Fruit fly (Drosophila melanogaster) whole organism, embryonic: ENCODE data around the gene CG7714.

Experiments used
- Atf3 ChIP-seq: fragments of 200-800 bp; sonication (Bioruptor generic); optimal IDR thresholded peaks from 3 replicates; lab custom pipeline; 2016; ENCODE audit warnings: missing biosample characterization, missing genetic modification characterization
- BtbVII ChIP-seq: fragments of 200-800 bp; sonication (Bioruptor generic); optimal IDR thresholded peaks from 3 replicates; lab custom pipeline; 2017; ENCODE audit warnings: missing biosample characterization, mild to moderate bottlenecking, missing genetic modification characterization
- CG1024 ChIP-seq: fragments of 200-800 bp; sonication (Bioruptor generic); IDR thresholded peaks from 2 replicates; pipeline ENCODE4 v1.3.6; 2022; ENCODE audit warnings: missing biosample characterization, missing genetic modification characterization
- CG10366 ChIP-seq: fragments of 200-800 bp; sonication (Bioruptor generic); IDR thresholded peaks from 2 replicates; pipeline ENCODE4 v1.3.6; 2022; ENCODE audit warnings: missing biosample characterization, missing genetic modification characterization
- CG1233 ChIP-seq: fragments of 200-800 bp; sonication (Bioruptor generic); optimal IDR thresholded peaks from 4 replicates; lab custom pipeline; 2018; ENCODE audit warnings: missing biosample characterization, mild to moderate bottlenecking, missing genetic modification characterization
- CG13624 ChIP-seq: fragments of 200-800 bp; sonication (Bioruptor generic); optimal IDR thresholded peaks from 2 replicates; lab custom pipeline; 2016; ENCODE audit warnings: missing biosample characterization, missing genetic modification characterization
- CG14667 ChIP-seq: fragments of 200-800 bp; sonication (Bioruptor generic); IDR thresholded peaks from 2 replicates; pipeline ENCODE4 v1.3.6; 2022; ENCODE audit warnings: missing biosample characterization, missing genetic modification characterization
- CG14860 ChIP-seq: fragments of 200-800 bp; sonication (Bioruptor generic); IDR thresholded peaks from 3 replicates; pipeline ENCODE4 v1.3.6; 2022; ENCODE audit warnings: missing biosample characterization, missing genetic modification characterization; ENCODE audit not compliant: partially characterized antibody
- CG16779 ChIP-seq: fragments of 200-800 bp; sonication (Bioruptor generic); IDR thresholded peaks from 2 replicates; pipeline ENCODE4 v1.3.6; 2022; ENCODE audit warnings: missing biosample characterization, missing genetic modification characterization
- CG2875 ChIP-seq: fragments of 200-800 bp; sonication (Bioruptor generic); optimal IDR thresholded peaks from 2 replicates; lab custom pipeline; 2017; ENCODE audit warnings: missing biosample characterization, mild to moderate bottlenecking, missing genetic modification characterization, missing genetic modification reagents
- CG3163 ChIP-seq: fragments of 200-800 bp; sonication (Bioruptor generic); optimal IDR thresholded peaks from 3 replicates; lab custom pipeline; 2016; ENCODE audit warnings: missing biosample characterization, missing genetic modification characterization
- CG42726 ChIP-seq: fragments of 200-800 bp; sonication (Bioruptor generic); IDR thresholded peaks from 2 replicates; pipeline ENCODE4 v1.3.6; 2022; ENCODE audit warnings: missing biosample characterization, missing genetic modification characterization; ENCODE audit not compliant: partially characterized antibody
- CG6689 ChIP-seq: fragments of 200-800 bp; sonication (Bioruptor generic); IDR thresholded peaks from 2 replicates; pipeline ENCODE4 v1.3.6; 2022; ENCODE audit warnings: missing biosample characterization, missing genetic modification characterization
- CG7271 ChIP-seq: fragments of 200-800 bp; sonication (Bioruptor generic); optimal IDR thresholded peaks from 2 replicates; lab custom pipeline; 2018; ENCODE audit warnings: missing biosample characterization, mild to moderate bottlenecking, missing genetic modification characterization, moderate library complexity
- CG7745 ChIP-seq: fragments of 200-800 bp; sonication (Bioruptor generic); optimal IDR thresholded peaks from 2 replicates; lab custom pipeline; 2018; ENCODE audit warnings: missing biosample characterization, mild to moderate bottlenecking, missing genetic modification characterization, moderate library complexity
- CG7839 ChIP-seq: fragments of 200-800 bp; sonication (Bioruptor generic); optimal IDR thresholded peaks from 3 replicates; lab custom pipeline; 2018; ENCODE audit warnings: missing biosample characterization, mild to moderate bottlenecking, missing genetic modification characterization, moderate library complexity
- CG9817 ChIP-seq: fragments of 200-800 bp; sonication (Bioruptor generic); optimal IDR thresholded peaks from 2 replicates; lab custom pipeline; 2018; ENCODE audit warnings: missing biosample characterization, mild to moderate bottlenecking, missing genetic modification characterization, moderate library complexity
- Chrac-16 ChIP-seq: fragments of 200-800 bp; sonication (Bioruptor generic); optimal IDR thresholded peaks from 3 replicates; lab custom pipeline; 2016; ENCODE audit warnings: missing biosample characterization, missing genetic modification characterization
- Dip2 ChIP-seq: fragments of 200-800 bp; sonication (Bioruptor generic); IDR thresholded peaks from 2 replicates; pipeline ENCODE4 v1.3.6; 2022; ENCODE audit warnings: missing biosample characterization, missing genetic modification characterization
- HLH4C ChIP-seq: fragments of 200-800 bp; sonication (Bioruptor generic); IDR thresholded peaks from 3 replicates; pipeline ENCODE4 v1.3.6; 2022; ENCODE audit warnings: missing biosample characterization, missing genetic modification characterization; ENCODE audit not compliant: partially characterized antibody
- HLH54F ChIP-seq: fragments of 200-800 bp; sonication (Bioruptor generic); optimal IDR thresholded peaks from 3 replicates; lab custom pipeline; 2016; ENCODE audit warnings: missing biosample characterization, missing genetic modification characterization
- Max ChIP-seq: fragments of 200-800 bp; sonication (Bioruptor generic); optimal IDR thresholded peaks from 2 replicates; lab custom pipeline; 2016; ENCODE audit warnings: missing biosample characterization, mild to moderate bottlenecking, missing genetic modification characterization
- Neu2 ChIP-seq: fragments of 200-800 bp; sonication (Bioruptor generic); optimal IDR thresholded peaks from 3 replicates; lab custom pipeline; 2016; ENCODE audit warnings: missing biosample characterization, missing genetic modification characterization, borderline replicate concordance
- Sox100B ChIP-seq: fragments of 200-800 bp; sonication (Bioruptor generic); optimal IDR thresholded peaks from 3 replicates; lab custom pipeline; 2018; ENCODE audit warnings: missing biosample characterization, mild to moderate bottlenecking, missing genetic modification characterization
- Sox102F ChIP-seq: fragments of 200-800 bp; sonication (Bioruptor generic); optimal IDR thresholded peaks from 2 replicates; lab custom pipeline; 2018; ENCODE audit warnings: missing biosample characterization, mild to moderate bottlenecking, missing genetic modification characterization, moderate library complexity
- ap ChIP-seq: fragments of 200-800 bp; sonication (Bioruptor generic); IDR thresholded peaks from 2 replicates; pipeline ENCODE4 v1.3.6; 2022; ENCODE audit warnings: missing biosample characterization, missing genetic modification characterization
- ara ChIP-seq: fragments of 200-800 bp; sonication (Bioruptor generic); IDR thresholded peaks from 2 replicates; pipeline ENCODE4 v1.3.6; 2022; ENCODE audit warnings: missing biosample characterization, missing genetic modification characterization
- bbx ChIP-seq: fragments of 200-800 bp; sonication (Bioruptor generic); IDR thresholded peaks from 2 replicates; pipeline ENCODE4 v1.3.6; 2022; ENCODE audit warnings: missing biosample characterization, missing genetic modification characterization; ENCODE audit not compliant: partially characterized antibody
- br ChIP-seq: fragments of >200 bp; optimal IDR thresholded peaks from 2 replicates; lab custom pipeline; 2017
- cato ChIP-seq: fragments of 200-800 bp; sonication (Bioruptor generic); optimal IDR thresholded peaks from 2 replicates; lab custom pipeline; 2016; ENCODE audit warnings: missing biosample characterization, missing genetic modification characterization, borderline replicate concordance
- ci ChIP-seq: fragments of 200-800 bp; sonication (Bioruptor generic); IDR thresholded peaks from 3 replicates; pipeline ENCODE4 v1.3.6; 2022; ENCODE audit warnings: missing biosample characterization, missing genetic modification characterization
- croc ChIP-seq: fragments of 200-800 bp; sonication (Bioruptor generic); conservative IDR thresholded peaks from 3 replicates; pipeline ENCODE4 v1.3.6; 2022; ENCODE audit warnings: missing biosample characterization, missing genetic modification characterization
- disco-r ChIP-seq: fragments of 200-800 bp; sonication (Bioruptor generic); optimal IDR thresholded peaks from 2 replicates; lab custom pipeline; 2016; ENCODE audit warnings: missing biosample characterization, missing genetic modification characterization
- dpn ChIP-seq, 2 experiments: fragments of 200-800 bp; sonication (Bioruptor generic); optimal IDR thresholded peaks; 3 replicates each; lab custom pipeline; 2016; ENCODE audit warnings: missing biosample characterization in 2 of 2, missing genetic modification characterization in 2 of 2
- gcm ChIP-seq: fragments of 200-800 bp; sonication (Bioruptor generic); optimal IDR thresholded peaks from 2 replicates; lab custom pipeline; 2019; ENCODE audit warnings: missing biosample characterization, mild to moderate bottlenecking, missing genetic modification characterization, moderate library complexity
- hbn ChIP-seq: fragments of 200-800 bp; sonication (Bioruptor generic); IDR thresholded peaks from 2 replicates; pipeline ENCODE4 v1.3.6; 2022; ENCODE audit warnings: missing biosample characterization, missing genetic modification characterization; ENCODE audit not compliant: partially characterized antibody
- lilli ChIP-seq: fragments of 200-800 bp; sonication (Bioruptor generic); optimal IDR thresholded peaks from 3 replicates; lab custom pipeline; 2016; ENCODE audit warnings: missing biosample characterization, missing genetic modification characterization
- nerfin-1 ChIP-seq: fragments of 200-800 bp; sonication (Bioruptor generic); optimal IDR thresholded peaks from 3 replicates; lab custom pipeline; 2019; ENCODE audit warnings: missing biosample characterization, mild to moderate bottlenecking, missing genetic modification characterization, moderate library complexity
- nerfin-2 ChIP-seq: fragments of 200-800 bp; sonication (Bioruptor generic); IDR thresholded peaks from 2 replicates; pipeline ENCODE4 v1.3.6; 2022; ENCODE audit warnings: missing biosample characterization, missing genetic modification characterization; ENCODE audit not compliant: partially characterized antibody
- prd ChIP-seq, 3 experiments: fragments of >200 bp in 2 of 3; fragments of 200-800 bp in 1 of 3; sonication (Bioruptor generic) in 1 of 3; optimal IDR thresholded peaks in 2 of 3; IDR thresholded peaks in 1 of 3; 2 replicates in 2 of 3; 3 replicates in 1 of 3; pipeline versions ENCODE4 v1.3.6 to Lab custom; 2017 to 2022; ENCODE audit warnings: missing biosample characterization in 1 of 3, missing genetic modification characterization in 1 of 3
- pros ChIP-seq: fragments of 200-800 bp; sonication (Bioruptor generic); optimal IDR thresholded peaks from 3 replicates; lab custom pipeline; 2019; ENCODE audit warnings: missing biosample characterization, mild to moderate bottlenecking, missing genetic modification characterization, moderate library complexity
- pum ChIP-seq: fragments of 200-800 bp; sonication (Bioruptor generic); optimal IDR thresholded peaks from 2 replicates; lab custom pipeline; 2016; ENCODE audit warnings: missing biosample characterization, missing genetic modification characterization
- sim ChIP-seq: fragments of 200-800 bp; sonication (Bioruptor generic); IDR thresholded peaks from 2 replicates; pipeline ENCODE4 v1.3.6; 2022; ENCODE audit warnings: missing biosample characterization, missing genetic modification characterization
- sna ChIP-seq: fragments of 200-800 bp; sonication (Bioruptor generic); IDR thresholded peaks from 2 replicates; pipeline ENCODE4 v1.3.6; 2022; ENCODE audit warnings: missing biosample characterization, missing genetic modification characterization; ENCODE audit not compliant: partially characterized antibody
- tin ChIP-seq: fragments of 200-800 bp; sonication (Bioruptor generic); optimal IDR thresholded peaks from 3 replicates; lab custom pipeline; 2016; ENCODE audit warnings: missing biosample characterization, missing genetic modification characterization
- tll ChIP-seq, 2 experiments: fragments of 200-800 bp in 1 of 2; fragments of >200 bp in 1 of 2; sonication (Bioruptor generic) in 1 of 2; optimal IDR thresholded peaks; 2 replicates each; lab custom pipeline; 2017 to 2019; ENCODE audit warnings: missing biosample characterization in 2 of 2, missing genetic modification characterization in 2 of 2, mild to moderate bottlenecking in 1 of 2, moderate library complexity in 1 of 2
- zen ChIP-seq: fragments of 200-800 bp; sonication (Bioruptor generic); optimal IDR thresholded peaks from 3 replicates; lab custom pipeline; 2018; ENCODE audit warnings: missing biosample characterization, mild to moderate bottlenecking, missing genetic modification characterization, moderate library complexity

The CG7714 gene

DNA sequence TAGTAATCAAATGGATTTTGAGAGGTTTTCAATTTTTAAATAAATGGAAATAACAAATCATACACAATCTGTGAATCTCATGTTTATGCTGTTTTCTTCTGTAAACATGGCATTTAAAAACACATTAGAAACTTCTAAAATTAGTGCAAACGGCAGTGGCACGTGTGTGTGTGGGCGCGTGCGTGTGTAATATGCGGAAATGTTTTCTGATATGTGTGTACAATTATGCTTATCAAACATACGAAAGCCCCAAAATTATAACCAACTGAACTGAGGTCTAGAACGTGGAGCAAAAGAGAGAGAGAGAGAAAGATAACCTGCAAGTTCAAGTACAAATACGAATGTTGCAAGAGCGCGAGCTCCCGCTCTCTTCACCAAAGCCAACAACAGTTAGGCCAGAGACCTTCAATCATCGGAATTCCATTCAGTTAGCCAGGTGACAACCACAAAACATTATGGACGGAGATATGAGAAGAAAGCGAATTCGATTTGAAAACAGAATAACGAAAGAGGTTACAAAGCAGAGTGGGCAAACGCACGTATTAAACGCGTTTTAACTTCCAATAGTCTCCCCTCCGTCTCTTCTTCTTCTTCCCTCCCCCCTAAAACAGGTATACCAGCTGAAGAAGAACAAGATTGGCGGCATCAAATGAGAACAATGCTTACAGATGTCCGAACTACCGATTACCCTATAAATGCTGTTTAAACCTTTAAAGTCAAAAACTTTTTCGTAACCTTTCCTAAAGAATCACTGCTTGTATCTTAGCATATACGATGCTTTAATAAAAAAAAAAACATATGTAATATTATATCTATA is 15.0 kb upstream of the CG7714 start (continued):
- TF ChIP-seq pros (no peak), Dip2 (GFP tag; lab: Robert Waterston, UW) (peak; percentile 33; the same call in 1 of the 2 replicates), BtbVII (GFP tag; lab: Kevin White, UChicago) (peak; percentile 97), pum (GFP tag; lab: Kevin White, UChicago) (peak; percentile 80), bbx (0 out of 2 replicates have a peak, but pooled peaks have one; percentile 21), CG7271 (tag; lab: Kevin White, UChicago) (peak; percentile 82), CG10366 (peak; percentile 97), prd (optimal IDR thresholded peaks at IDR 0.05; lab: Kevin White, UChicago) (no peak), prd (GFP tag; IDR thresholded peaks at IDR 0.05; lab: Robert Waterston, UW) (peak; percentile 97), nerfin-2 (GFP tag; lab: Robert Waterston, UW) (no peak), dpn (GFP tag; optimal IDR thresholded peaks at IDR 0.05; lab: Kevin White, UChicago) (peak; percentile 89 to 96), br (lab: Kevin White, UChicago) (no peak), CG42726 (GFP tag; lab: Robert Waterston, UW) (no peak), cato (GFP tag; lab: Kevin White, UChicago) (peak; percentile 79), Sox102F (peak; percentile 96), hbn (GFP tag; lab: Robert Waterston, UW) (no peak), gcm (GFP tag; lab: Kevin White, UChicago) (peak; percentile 92), CG7745 (tag; lab: Kevin White, UChicago) (peak; percentile 6), CG7839 (tag; lab: Kevin White, UChicago) (peak; percentile 98), sna (GFP tag; lab: Robert Waterston, UW) (no peak), zen (tag; lab: Kevin White, UChicago) (peak; percentile 94), sim (GFP tag; lab: Robert Waterston, UW) (peak; percentile 83), Neu2 (GFP tag; lab: Kevin White, UChicago) (no peak), HLH54F (GFP tag; lab: Kevin White, UChicago) (peak; percentile 82), CG14667 (GFP tag; lab: Robert Waterston, UW) (peak; percentile 95), Max (GFP tag; lab: Kevin White, UChicago) (peak; percentile 95), CG1233 (peak; percentile 97), HLH4C (no peak), tin (GFP tag; lab: Kevin White, UChicago) (peak; percentile 96), CG14860 (GFP tag; lab: Robert Waterston, UW) (no peak), CG1024 (peak; percentile 91), Sox100B (peak; percentile 96), tll (GFP tag; optimal IDR thresholded peaks at IDR 0.05; lab: Kevin White, UChicago) (no peak), CG9817 (tag; lab: Kevin White, UChicago) (peak; percentile 96), CG3163 (peak; percentile 43), ara (GFP tag; lab: Robert Waterston, UW) (peak; percentile 94), CG16779 (GFP tag; lab: Robert Waterston, UW) (peak; percentile 96), Chrac-16 (GFP tag; lab: Kevin White, UChicago) (peak; percentile 93), croc (GFP tag; lab: Robert Waterston, UW) (peak; percentile 92), lilli (peak; percentile 96), ci (GFP tag; lab: Robert Waterston, UW) (peak; percentile 97), disco-r (GFP tag; lab: Kevin White, UChicago) (peak; percentile 81), CG6689 (GFP tag; lab: Robert Waterston, UW) (peak; percentile 95), nerfin-1 (tag; lab: Kevin White, UChicago) (peak; percentile 91), CG2875 (peak; percentile 90), CG13624 (GFP tag; lab: Kevin White, UChicago) (peak; percentile 78), ap (GFP tag; lab: Robert Waterston, UW) (peak; percentile 94), Atf3 (peak; percentile 54)
